Worm (Caenorhabditis elegans): ENCODE results near the gene B0001.4.

DNA sequence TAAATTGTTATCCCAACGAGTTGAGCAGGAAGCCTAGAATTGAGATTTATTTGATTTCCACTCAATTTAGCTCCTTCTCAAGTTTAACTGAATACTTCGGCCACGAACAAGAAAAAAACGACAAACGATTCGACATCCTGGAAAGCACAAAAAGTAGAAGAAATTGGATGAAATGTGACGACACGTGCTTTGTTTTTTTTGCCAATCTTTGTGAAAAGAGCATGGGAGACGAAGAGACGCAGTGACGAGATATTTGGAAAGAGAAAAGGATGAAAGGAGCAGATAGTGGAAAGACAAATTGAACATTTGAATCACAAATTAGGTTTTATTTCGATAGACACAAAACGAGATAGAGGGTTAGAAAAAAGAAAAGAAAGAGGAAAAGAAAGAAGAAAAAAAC lies 23.5 kb downstream of the B0001.4 start:
- TF ChIP-seq dao-5 (tag; optimal IDR thresholded peaks at IDR 0.05) (no peak), W03F9.2 (tag; optimal IDR thresholded peaks at IDR 0.05) (no peak)
